Worm (Caenorhabditis elegans) whole organism, young adult: ENCODE measurements around the gene asah-2.

ENCODE experiments used
- B0019.2 ChIP-seq: fragments of 200-800 bp; sonication (Bioruptor generic); conservative IDR thresholded peaks from 2 replicates; pipeline ENCODE4 v1.3.6; 2022; ENCODE audit warnings: missing genetic modification reagents, missing genetic modification characterization, missing compliant biosample characterization
- B0035.1 ChIP-seq: sonication (generic microtip); optimal IDR thresholded peaks from 2 replicates; lab custom pipeline; 2016; ENCODE audit warnings: missing genetic modification characterization, mild to moderate bottlenecking, missing compliant biosample characterization, missing genotype, missing genetic modification reagents
- B0336.3 ChIP-seq: fragments of 200-800 bp; sonication (Bioruptor generic); IDR thresholded peaks from 2 replicates; pipeline ENCODE4 v1.3.6; 2022; ENCODE audit warnings: missing genetic modification characterization, missing compliant biosample characterization
- C06A6.2 ChIP-seq: fragments of 200-800 bp; sonication (Bioruptor generic); conservative IDR thresholded peaks from 2 replicates; pipeline ENCODE4 v1.3.6; 2022; ENCODE audit warnings: missing genetic modification characterization, missing compliant biosample characterization
- D2030.7 ChIP-seq: fragments of 200-800 bp; sonication (Bioruptor generic); IDR thresholded peaks from 2 replicates; pipeline ENCODE4 v1.3.6; 2022; ENCODE audit warnings: missing genetic modification reagents, missing genetic modification characterization, missing compliant biosample characterization
- F22D6.2 ChIP-seq: sonication (generic microtip); optimal IDR thresholded peaks from 2 replicates; lab custom pipeline; 2016; ENCODE audit warnings: mild to moderate bottlenecking, missing genetic modification characterization, missing compliant biosample characterization
- F37B4.10 ChIP-seq: fragments of 200-800 bp; sonication (Bioruptor generic); IDR thresholded peaks from 2 replicates; pipeline ENCODE4 v1.3.6; 2022; ENCODE audit warnings: missing genetic modification characterization, missing compliant biosample characterization
- Y79H2A.3 ChIP-seq: fragments of 200-800 bp; sonication (Bioruptor generic); conservative IDR thresholded peaks from 2 replicates; pipeline ENCODE4 v1.3.6; 2022; ENCODE audit warnings: missing genetic modification reagents, missing genetic modification characterization, missing compliant biosample characterization
- Y95B8A.8 ChIP-seq: fragments of 200-800 bp; sonication (Bioruptor generic); IDR thresholded peaks from 2 replicates; pipeline ENCODE4 v1.3.6; 2022; ENCODE audit warnings: missing genetic modification reagents, missing genetic modification characterization, missing compliant biosample characterization
- aptf-2 ChIP-seq: fragments of 200-800 bp; sonication (Bioruptor generic); conservative IDR thresholded peaks from 2 replicates; pipeline ENCODE4 v1.3.6; 2022; ENCODE audit warnings: missing genetic modification reagents, missing genetic modification characterization, missing compliant biosample characterization
- atf-7 ChIP-seq: sonication (generic microtip); optimal IDR thresholded peaks from 2 replicates; lab custom pipeline; 2017; ENCODE audit warnings: mild to moderate bottlenecking, missing genetic modification characterization, missing compliant biosample characterization
- attf-3 ChIP-seq: fragments of 200-800 bp; sonication (Bioruptor generic); conservative IDR thresholded peaks from 2 replicates; pipeline ENCODE4 v1.3.6; 2022; ENCODE audit warnings: missing genetic modification reagents, missing genetic modification characterization, missing compliant biosample characterization
- ccch-3 ChIP-seq: fragments of 200-800 bp; sonication (Bioruptor generic); optimal IDR thresholded peaks from 2 replicates; lab custom pipeline; 2018; ENCODE audit warnings: mild to moderate bottlenecking, missing genetic modification characterization, missing compliant biosample characterization
- ceh-100 ChIP-seq: fragments of 200-800 bp; sonication (Bioruptor generic); IDR thresholded peaks from 2 replicates; pipeline ENCODE4 v1.3.6; 2022; ENCODE audit warnings: missing genetic modification reagents, missing genetic modification characterization, missing compliant biosample characterization
- ceh-58 ChIP-seq: fragments of 200-800 bp; sonication (Bioruptor generic); IDR thresholded peaks from 2 replicates; pipeline ENCODE4 v1.3.6; 2022; ENCODE audit warnings: missing genetic modification characterization, missing compliant biosample characterization
- dpl-1 ChIP-seq: fragments of 150-350 bp; optimal IDR thresholded peaks from 2 replicates; lab custom pipeline; 2014; ENCODE audit warnings: missing biosample characterization, missing genetic modification reagents, missing genetic modification characterization
- efl-1 ChIP-seq: fragments of 150-350 bp; optimal IDR thresholded peaks from 2 replicates; lab custom pipeline; 2014; ENCODE audit warnings: missing biosample characterization, missing genetic modification reagents, missing genetic modification characterization
- egrh-3 ChIP-seq: fragments of 200-800 bp; sonication (Bioruptor generic); IDR thresholded peaks from 2 replicates; pipeline ENCODE4 v1.3.6; 2022; ENCODE audit warnings: missing genetic modification reagents, missing genetic modification characterization, missing compliant biosample characterization
- gei-17 ChIP-seq: fragments of 200-800 bp; sonication (Bioruptor generic); optimal IDR thresholded peaks from 2 replicates; lab custom pipeline; 2018; ENCODE audit warnings: mild to moderate bottlenecking, missing genetic modification characterization, missing compliant biosample characterization
- him-1 ChIP-seq: sonication (generic microtip); optimal IDR thresholded peaks from 2 replicates; lab custom pipeline; 2016; ENCODE audit warnings: missing genotype, missing genetic modification reagents, missing genetic modification characterization, missing compliant biosample characterization
- hlh-26 ChIP-seq: fragments of 200-800 bp; sonication (Bioruptor generic); conservative IDR thresholded peaks from 2 replicates; pipeline ENCODE4 v1.3.6; 2022; ENCODE audit warnings: missing genetic modification reagents, missing genetic modification characterization, missing compliant biosample characterization
- let-607 ChIP-seq, 2 experiments: fragments of 200-800 bp in 1 of 2; sonication (Bioruptor generic) in 1 of 2; sonication (generic microtip) in 1 of 2; optimal IDR thresholded peaks; 2 replicates each; lab custom pipeline; 2016 to 2018; ENCODE audit warnings: mild to moderate bottlenecking in 2 of 2, missing compliant biosample characterization in 2 of 2, missing genetic modification characterization in 2 of 2, moderate library complexity in 2 of 2, missing genotype in 1 of 2
- lin-40 ChIP-seq: sonication (generic microtip); optimal IDR thresholded peaks from 2 replicates; lab custom pipeline; 2016; ENCODE audit warnings: missing genetic modification characterization, mild to moderate bottlenecking, missing compliant biosample characterization, missing genotype, missing genetic modification reagents
- lsl-1 ChIP-seq: fragments of 200-800 bp; sonication (Bioruptor generic); optimal IDR thresholded peaks from 2 replicates; lab custom pipeline; 2018; ENCODE audit warnings: mild to moderate bottlenecking, missing genetic modification characterization, moderate library complexity, missing compliant biosample characterization
- lsy-27 ChIP-seq: sonication (generic microtip); optimal IDR thresholded peaks from 2 replicates; lab custom pipeline; 2017; ENCODE audit warnings: missing genetic modification characterization, mild to moderate bottlenecking, missing compliant biosample characterization, antibody characterized with exemption, missing genotype, borderline replicate concordance; ENCODE audit not compliant: insufficient read depth
- madf-3 ChIP-seq: fragments of 200-800 bp; sonication (Bioruptor generic); IDR thresholded peaks from 2 replicates; pipeline ENCODE4 v1.3.6; 2022; ENCODE audit warnings: missing genetic modification reagents, missing genetic modification characterization, missing compliant biosample characterization
- madf-6 ChIP-seq: fragments of 200-800 bp; sonication (Bioruptor generic); IDR thresholded peaks from 2 replicates; pipeline ENCODE4 v1.3.6; 2022; ENCODE audit warnings: missing genetic modification reagents, missing genetic modification characterization, missing compliant biosample characterization
- madf-8 ChIP-seq: fragments of 200-800 bp; sonication (Bioruptor generic); conservative IDR thresholded peaks from 2 replicates; pipeline ENCODE4 v1.3.6; 2022; ENCODE audit warnings: missing genetic modification reagents, missing genetic modification characterization, missing compliant biosample characterization
- nfyb-1 ChIP-seq: fragments of 200-800 bp; sonication (Bioruptor generic); IDR thresholded peaks from 2 replicates; pipeline ENCODE4 v1.3.6; 2022; ENCODE audit warnings: missing genetic modification reagents, missing genetic modification characterization, missing compliant biosample characterization
- nhr-27 ChIP-seq: fragments of 200-800 bp; sonication (Bioruptor generic); optimal IDR thresholded peaks from 2 replicates; lab custom pipeline; 2018; ENCODE audit warnings: mild to moderate bottlenecking, missing genetic modification characterization, moderate library complexity, missing compliant biosample characterization
- nhr-80 ChIP-seq: sonication (generic microtip); optimal IDR thresholded peaks from 2 replicates; lab custom pipeline; 2016; ENCODE audit warnings: missing genetic modification characterization, missing compliant biosample characterization
- nhr-90 ChIP-seq: sonication (generic microtip); optimal IDR thresholded peaks from 2 replicates; lab custom pipeline; 2016; ENCODE audit warnings: missing genotype, mild to moderate bottlenecking, missing genetic modification characterization, missing compliant biosample characterization
- snpc-1.3 ChIP-seq: sonication (generic microtip); optimal IDR thresholded peaks from 2 replicates; lab custom pipeline; 2017; ENCODE audit warnings: missing genetic modification characterization, mild to moderate bottlenecking, missing compliant biosample characterization, antibody characterized with exemption, moderate library complexity, missing genotype, missing genetic modification reagents; ENCODE audit not compliant: insufficient read depth
- snpc-3.4 ChIP-seq: sonication (generic microtip); optimal IDR thresholded peaks from 2 replicates; lab custom pipeline; 2017; ENCODE audit warnings: missing genetic modification characterization, mild to moderate bottlenecking, missing compliant biosample characterization, antibody characterized with exemption, moderate library complexity, missing genotype, missing genetic modification reagents
- snpc-4 ChIP-seq, 5 experiments: fragments of 150-350 bp in 1 of 5; sonication (generic microtip) in 4 of 5; optimal IDR thresholded peaks; 2 replicates each; lab custom pipeline; 2014 to 2018; ENCODE audit warnings: missing genetic modification characterization in 5 of 5, missing biosample characterization in 3 of 5, antibody characterized with exemption in 2 of 5, mild to moderate bottlenecking in 2 of 5, missing compliant biosample characterization in 2 of 5, missing genotype in 2 of 5, moderate library complexity in 2 of 5, missing genetic modification reagents in 1 of 5
- tbp1 ChIP-seq: fragments of 200-800 bp; sonication (Bioruptor generic); optimal IDR thresholded peaks from 2 replicates; lab custom pipeline; 2018; ENCODE audit warnings: mild to moderate bottlenecking, missing genetic modification characterization, missing compliant biosample characterization
- tlf-1 ChIP-seq: fragments of 200-800 bp; sonication (Bioruptor generic); optimal IDR thresholded peaks from 2 replicates; lab custom pipeline; 2018; ENCODE audit warnings: mild to moderate bottlenecking, missing genetic modification characterization, missing compliant biosample characterization
- unc-130 ChIP-seq: sonication (generic microtip); optimal IDR thresholded peaks from 2 replicates; lab custom pipeline; 2016; ENCODE audit warnings: missing genetic modification reagents, missing genetic modification characterization, missing compliant biosample characterization
- unc-62 ChIP-seq: fragments of 150-350 bp; optimal IDR thresholded peaks from 2 replicates; lab custom pipeline; 2014; ENCODE audit warnings: missing biosample characterization, missing genetic modification reagents, missing genetic modification characterization
- xnd-1 ChIP-seq: sonication (generic microtip); optimal IDR thresholded peaks from 2 replicates; lab custom pipeline; 2016; ENCODE audit warnings: missing genotype, missing genetic modification reagents, missing genetic modification characterization, missing compliant biosample characterization
- ztf-25 ChIP-seq: fragments of 200-800 bp; sonication (Bioruptor generic); IDR thresholded peaks from 2 replicates; pipeline ENCODE4 v1.3.6; 2022; ENCODE audit warnings: missing genetic modification reagents, missing genetic modification characterization, missing compliant biosample characterization
- ztf-26 ChIP-seq: sonication (generic microtip); optimal IDR thresholded peaks from 2 replicates; lab custom pipeline; 2017; ENCODE audit warnings: missing genetic modification characterization, missing compliant biosample characterization

The asah-2 gene

ce11 chrII:10170837-10171318 is 31.5 kb downstream of the asah-2 start, which contains the start of gene gpd-4 (continued):
- TF ChIP-seq madf-8 (GFP tag; lab: Robert Waterston, UW) (peak; percentile 75), Y79H2A.3 (no peak), atf-7 (tag; lab: Kevin White, UChicago) (no peak), madf-6 (GFP tag; lab: Robert Waterston, UW) (peak; percentile 81), F37B4.10 (GFP tag; lab: Robert Waterston, UW) (no peak), aptf-2 (no peak), nhr-90 (no peak), snpc-1.3 (no peak), dpl-1 (GFP tag; lab: Kevin White, UChicago) (peak; percentile 31), egrh-3 (no peak), unc-130 (no peak), D2030.7 (0 out of 2 replicates have a peak, but pooled peaks have one; percentile 40), B0035.1 (tag; lab: Kevin White, UChicago) (no peak), B0336.3 (GFP tag; lab: Robert Waterston, UW) (no peak), tlf-1 (GFP tag; lab: Kevin White, UChicago) (no peak), ceh-100 (no peak), snpc-4 (GFP tag; optimal IDR thresholded peaks at IDR 0.05; lab: Kevin White, UChicago) (no peak), snpc-4 (tag; optimal IDR thresholded peaks at IDR 0.05; lab: Kevin White, UChicago) (peak in 1 of 4 experiments; percentile 30), C06A6.2 (GFP tag; lab: Robert Waterston, UW) (no peak), efl-1 (GFP tag; lab: Kevin White, UChicago) (peak; percentile 90), ztf-26 (tag; lab: Kevin White, UChicago) (no peak), ztf-25 (GFP tag; lab: Robert Waterston, UW) (no peak), B0019.2 (GFP tag; lab: Robert Waterston, UW) (no peak), snpc-3.4 (tag; lab: Kevin White, UChicago) (peak; percentile 7), F22D6.2 (tag; lab: Kevin White, UChicago) (no peak), gei-17 (GFP tag; lab: Kevin White, UChicago) (no peak), nfyb-1 (GFP tag; lab: Robert Waterston, UW) (no peak), lin-40 (tag; lab: Kevin White, UChicago) (no peak), nhr-80 (no peak), him-1 (no peak), madf-3 (GFP tag; lab: Robert Waterston, UW) (no peak), hlh-26 (GFP tag; lab: Robert Waterston, UW) (no peak), lsy-27 (no peak), nhr-27 (no peak), ccch-3 (GFP tag; lab: Kevin White, UChicago) (no peak), tbp1 (GFP tag; lab: Kevin White, UChicago) (no peak), unc-62 (GFP tag; lab: Kevin White, UChicago) (no peak), let-607 (tag; optimal IDR thresholded peaks at IDR 0.05; lab: Kevin White, UChicago) (no peak), lsl-1 (GFP tag; lab: Kevin White, UChicago) (peak; percentile 39), Y95B8A.8 (GFP tag; lab: Robert Waterston, UW) (no peak), ceh-58 (GFP tag; lab: Robert Waterston, UW) (no peak), attf-3 (GFP tag; lab: Robert Waterston, UW) (no peak), xnd-1 (peak; percentile 47)
- TF ChIP-seq, all 124 proteins: peak for 11
